Fruit fly (Drosophila melanogaster): ENCODE measurements around the gene CG6178.

DNA sequence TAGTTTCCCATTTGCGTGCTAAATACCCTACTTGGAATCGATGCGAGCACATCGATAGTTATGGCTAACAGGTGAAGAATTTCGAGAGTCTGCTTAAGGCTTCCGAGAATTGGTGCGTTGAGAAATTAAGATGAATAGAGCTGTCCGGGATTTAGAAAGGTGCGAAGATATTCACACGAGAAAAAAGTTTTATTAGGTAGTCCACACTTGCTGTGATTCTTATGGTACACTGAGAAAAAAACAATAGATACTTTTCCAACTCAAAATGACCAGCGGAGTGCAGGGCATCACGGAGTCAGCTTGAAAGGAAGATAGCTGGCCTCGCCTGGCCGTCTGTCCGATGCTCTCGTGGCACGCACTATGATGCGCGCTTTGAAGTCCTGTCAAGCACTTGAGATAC is 7.6 kb upstream of the CG6178 start:
- TF ChIP-seq CG11617 (GFP tag; optimal IDR thresholded peaks at IDR 0.05) (no peak), cnc (optimal IDR thresholded peaks at IDR 0.05) (no peak), tj (GFP tag; optimal IDR thresholded peaks at IDR 0.05) (no peak), CG33017 (tag; optimal IDR thresholded peaks at IDR 0.05) (no peak), toe (GFP tag; optimal IDR thresholded peaks at IDR 0.05) (no peak), CG5204 (GFP tag; optimal IDR thresholded peaks at IDR 0.05) (no peak), kay (GFP tag; ENCODE audit: borderline replicate concordance) (no peak), Hr96 (GFP tag; optimal IDR thresholded peaks at IDR 0.05) (no peak), CG7101 (tag; optimal IDR thresholded peaks at IDR 0.05) (no peak), bab1 (GFP tag; optimal IDR thresholded peaks at IDR 0.05) (no peak), CG1620 (GFP tag; optimal IDR thresholded peaks at IDR 0.05) (no peak)

All from whole organism, adult.